Worm (Caenorhabditis elegans) whole organism, L3 larva: Measurements from ENCODE around the gene K12B6.11.

Source experiments
- ceh-16 ChIP-seq: sonication (generic microtip); optimal IDR thresholded peaks from 2 replicates; lab custom pipeline; 2017; ENCODE audit warnings: missing biosample characterization, missing genetic modification characterization
- elt-1 ChIP-seq: fragments of 150-350 bp; optimal IDR thresholded peaks from 2 replicates; lab custom pipeline; 2014; ENCODE audit warnings: missing biosample characterization, missing genetic modification characterization
- mdl-1 ChIP-seq: fragments of 150-350 bp; optimal IDR thresholded peaks from 2 replicates; lab custom pipeline; 2014; ENCODE audit warnings: missing biosample characterization, missing genetic modification characterization
- nhr-237 ChIP-seq: fragments of 150-350 bp; optimal IDR thresholded peaks from 2 replicates; lab custom pipeline; 2014; ENCODE audit warnings: missing biosample characterization, missing genetic modification characterization
- nhr-28 ChIP-seq: fragments of 150-350 bp; optimal IDR thresholded peaks from 2 replicates; lab custom pipeline; 2014; ENCODE audit warnings: missing biosample characterization, missing genetic modification characterization
- nhr-67 ChIP-seq: fragments of 150-350 bp; optimal IDR thresholded peaks from 2 replicates; lab custom pipeline; 2014; ENCODE audit warnings: missing biosample characterization, missing genetic modification characterization
- pha-4 ChIP-seq: fragments of 150-350 bp; optimal IDR thresholded peaks from 2 replicates; lab custom pipeline; 2014; ENCODE audit warnings: missing biosample characterization, missing genetic modification reagents, missing genetic modification characterization

DNA sequence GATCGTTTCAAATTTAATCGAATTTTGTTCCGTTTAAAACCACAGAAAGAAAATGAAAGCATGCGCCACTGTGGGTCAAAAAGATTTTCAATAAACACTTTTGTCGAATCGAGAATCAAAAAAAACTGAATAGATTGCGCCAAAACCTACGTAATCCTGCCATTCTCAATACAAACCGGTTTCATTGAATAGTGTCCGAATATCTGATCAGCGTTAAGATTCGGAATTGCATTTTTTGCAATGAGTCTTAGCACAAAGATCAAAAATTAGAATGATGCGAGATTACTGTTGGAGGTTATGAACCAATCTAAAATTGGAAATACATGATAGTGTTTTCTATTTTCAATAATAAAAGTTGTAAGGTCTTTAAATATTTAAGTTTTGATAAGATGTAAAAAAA lies 29.2 kb downstream of the K12B6.11 start:
- peak; percentile 0 for TF ChIP-seq elt-1 (tag; lab: Kevin White, UChicago)
- no peak for TF ChIP-seq nhr-237 (tag; lab: Kevin White, UChicago)
- no peak for TF ChIP-seq mdl-1 (tag; lab: Kevin White, UChicago)
- TF ChIP-seq nhr-67 (tag; lab: Kevin White, UChicago) = no peak
- no peak for TF ChIP-seq pha-4 (tag; lab: Kevin White, UChicago)
- TF ChIP-seq ceh-16 = no peak
- no peak for TF ChIP-seq nhr-28 (tag; lab: Kevin White, UChicago)
